Fruit fly (Drosophila melanogaster) whole organism, adult: ENCODE data around the gene CG8301.
A peak's percentile ranks its signal among the peaks of the same experiment; 100 is the strongest.

ENCODE experiments used
- CG11617 ChIP-seq: fragments of 200-800 bp; sonication (Bioruptor generic); optimal IDR thresholded peaks from 2 replicates; lab custom pipeline; 2017; ENCODE audit warnings: mild to moderate bottlenecking, missing biosample characterization, missing genetic modification reagents, missing genetic modification characterization
- CG1620 ChIP-seq: fragments of 200-800 bp; sonication (Bioruptor generic); optimal IDR thresholded peaks from 2 replicates; lab custom pipeline; 2016; ENCODE audit warnings: missing biosample characterization, missing genetic modification characterization
- CG5204 ChIP-seq: fragments of 200-800 bp; sonication (Bioruptor generic); optimal IDR thresholded peaks from 2 replicates; lab custom pipeline; 2016; ENCODE audit warnings: missing biosample characterization, missing genetic modification characterization
- CG7101 ChIP-seq: fragments of 200-800 bp; sonication (Bioruptor generic); optimal IDR thresholded peaks from 2 replicates; lab custom pipeline; 2018; ENCODE audit warnings: missing biosample characterization, mild to moderate bottlenecking, missing genetic modification characterization, moderate library complexity
- cic ChIP-seq: fragments of 200-800 bp; sonication (Bioruptor generic); optimal IDR thresholded peaks from 2 replicates; lab custom pipeline; 2017; ENCODE audit warnings: missing biosample characterization, mild to moderate bottlenecking, missing genetic modification characterization, moderate library complexity
- cnc ChIP-seq, 2 experiments: fragments of >200 bp; optimal IDR thresholded peaks; 2 replicates each; lab custom pipeline; 2017
- kay ChIP-seq: fragments of 200-800 bp; sonication (Bioruptor generic); peaks from one replicate; lab custom pipeline; 2016; ENCODE audit warnings: missing biosample characterization, missing genetic modification characterization, borderline replicate concordance

- peak; percentile 0 for TF ChIP-seq CG1620
- TF ChIP-seq CG5204 (GFP tag; lab: Kevin White, UChicago): no peak
- TF ChIP-seq CG11617: peak; percentile 26
- TF ChIP-seq CG7101: peak; percentile 25
- TF ChIP-seq cnc (optimal IDR thresholded peaks at IDR 0.05; lab: Kevin White, UChicago): no peak
- peak; percentile 6 for TF ChIP-seq cic (GFP tag; lab: Kevin White, UChicago)
- no peak for TF ChIP-seq kay
These were observed at the start of gene CG8301 for dm6 chr3R:9581089-9581520.
